Worm (Caenorhabditis elegans) whole organism, L4/young adult: ENCODE measurements around the gene cnp-2.

Experiments used
- W03F9.2 ChIP-seq: fragments of 150-350 bp; optimal IDR thresholded peaks from 2 replicates; lab custom pipeline; 2014; ENCODE audit warnings: missing biosample characterization, missing genetic modification characterization
- him-1 ChIP-seq: sonication (generic microtip); optimal IDR thresholded peaks from 2 replicates; lab custom pipeline; 2016; ENCODE audit warnings: missing genotype, missing genetic modification reagents, missing genetic modification characterization, missing compliant biosample characterization

DNA sequence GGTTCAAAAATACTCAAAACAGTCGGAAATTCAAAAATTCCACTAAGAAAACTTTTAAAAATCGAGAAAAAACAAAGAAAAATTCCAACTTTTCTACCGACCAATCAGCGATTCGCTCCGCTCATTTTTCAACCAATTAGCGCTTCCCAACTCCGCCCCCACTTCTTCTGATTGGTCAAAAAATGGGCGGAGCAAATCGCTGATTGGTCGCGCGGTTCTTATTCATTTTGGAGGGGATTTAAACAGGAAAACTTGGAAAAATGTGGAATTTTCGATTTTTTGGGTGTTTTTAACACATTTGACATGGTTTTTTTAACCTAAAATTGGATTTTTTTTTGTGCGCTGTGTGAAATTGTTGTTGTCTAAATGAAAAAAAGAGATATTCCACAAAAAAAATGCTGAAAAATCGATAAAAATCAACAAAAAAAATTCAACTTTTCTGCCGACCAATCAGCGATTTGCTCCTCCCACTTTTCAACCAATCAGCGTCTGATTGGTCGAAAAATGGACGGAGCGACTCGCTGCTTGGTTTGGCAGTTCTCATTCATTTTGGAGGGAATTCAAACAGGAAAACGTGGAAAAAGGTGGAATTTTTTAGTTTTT is 37.8 kb upstream of the cnp-2 start:
- TF ChIP-seq W03F9.2 (tag; lab: Kevin White, UChicago): no peak
- TF ChIP-seq him-1: no peak
